Worm (Caenorhabditis elegans): ENCODE measurements around the gene cec-8.

DNA sequence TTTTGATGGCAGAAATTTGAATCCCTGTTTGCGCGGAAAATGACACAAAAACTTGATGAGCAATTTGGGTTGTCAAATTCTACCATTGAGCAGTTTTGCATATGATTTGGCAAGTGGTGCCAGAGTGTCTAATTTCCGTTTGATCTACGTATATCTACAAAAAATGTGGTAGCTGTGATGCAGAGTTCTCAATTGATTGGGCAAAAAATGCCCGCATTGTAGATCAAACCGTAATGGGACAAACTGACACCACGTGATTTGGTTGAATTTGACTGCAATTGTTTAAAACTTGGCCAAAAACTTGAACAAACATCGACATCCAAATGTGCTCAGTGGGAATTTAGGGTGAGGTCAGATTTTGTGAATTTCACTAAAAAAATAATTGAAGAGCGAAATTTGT is 46.7 kb upstream of the cec-8 start, which contains the start of gene K10F12.7:
- no peak for TF ChIP-seq nhr-12 (tag; optimal IDR thresholded peaks at IDR 0.05)
- TF ChIP-seq lin-13 (tag; optimal IDR thresholded peaks at IDR 0.05): no peak
- TF ChIP-seq nhr-2 (tag; optimal IDR thresholded peaks at IDR 0.05): no peak
- no peak for TF ChIP-seq snpc-4 (tag; optimal IDR thresholded peaks at IDR 0.05)
- no peak for TF ChIP-seq ceh-39 (tag; optimal IDR thresholded peaks at IDR 0.05)
- TF ChIP-seq flh-1 (GFP tag; optimal IDR thresholded peaks at IDR 0.05): no peak

Measured in whole organism, mixed stage, embryonic.